Worm (Caenorhabditis elegans): ENCODE measurements around the gene C44B7.11.

Gene C44B7.11

DNA sequence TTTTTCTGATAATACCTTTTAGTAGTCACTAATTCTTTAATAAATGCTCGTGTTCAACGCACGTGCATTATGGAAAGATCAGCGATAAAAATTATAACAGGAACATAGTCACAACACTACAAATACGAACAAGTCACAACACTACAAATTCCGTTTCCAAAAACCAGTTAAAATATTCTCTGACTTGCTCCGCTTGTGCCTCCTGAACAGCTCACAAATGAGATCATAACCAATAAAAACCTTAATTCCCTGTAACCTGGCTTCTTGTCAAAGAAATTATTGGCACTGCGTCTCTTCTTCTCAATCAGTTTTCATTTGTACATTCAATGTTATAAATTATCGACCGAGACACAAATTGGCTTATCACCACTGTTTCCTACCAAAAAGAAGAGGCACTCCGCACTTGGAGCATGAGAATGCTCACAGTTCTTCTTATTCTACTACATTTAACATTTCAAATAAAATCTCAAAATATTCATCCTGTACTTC is 22.1 kb upstream of the C44B7.11 start, which contains the start of gene B0252.1:
Gene B0252.1, plus strand, starts transcription at position 318 of the 489 bp plus-strand sequence.
- TF ChIP-seq nhr-80 (tag; optimal IDR thresholded peaks at IDR 0.05) (peak; percentile 77), F23B12.7 (tag; optimal IDR thresholded peaks at IDR 0.05; ENCODE audit: insufficient read depth) (no peak)

DNA sequence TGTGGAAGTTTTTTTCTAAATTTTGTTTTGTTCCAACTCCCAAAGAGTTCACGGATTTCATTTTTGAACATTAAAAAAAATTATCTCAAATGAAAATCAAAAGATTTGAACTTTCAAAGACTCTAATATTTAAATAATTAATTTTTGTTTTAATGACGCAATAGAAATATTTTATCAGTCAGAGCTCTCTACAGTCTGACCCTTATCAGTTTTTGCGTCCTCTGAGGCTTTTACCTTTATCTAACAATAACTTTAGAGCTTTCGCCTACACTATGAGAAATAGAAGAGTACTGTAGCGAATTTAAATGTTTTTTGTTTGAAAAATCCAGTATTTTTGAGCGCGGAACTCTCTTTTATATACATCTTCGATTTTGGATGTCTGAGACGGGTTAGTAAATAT is 21.5 kb upstream of the C44B7.11 start, which contains the start of gene B0252.5:
Gene B0252.5, minus strand, starts transcription at position 17 of the 400 bp plus-strand sequence.
- no peak for TF ChIP-seq T26A5.8 (tag; optimal IDR thresholded peaks at IDR 0.05)
- TF ChIP-seq let-526 (GFP tag; IDR thresholded peaks at IDR 0.05), result no peak
- no peak for TF ChIP-seq ceh-100 (GFP tag; IDR thresholded peaks at IDR 0.05)

DNA sequence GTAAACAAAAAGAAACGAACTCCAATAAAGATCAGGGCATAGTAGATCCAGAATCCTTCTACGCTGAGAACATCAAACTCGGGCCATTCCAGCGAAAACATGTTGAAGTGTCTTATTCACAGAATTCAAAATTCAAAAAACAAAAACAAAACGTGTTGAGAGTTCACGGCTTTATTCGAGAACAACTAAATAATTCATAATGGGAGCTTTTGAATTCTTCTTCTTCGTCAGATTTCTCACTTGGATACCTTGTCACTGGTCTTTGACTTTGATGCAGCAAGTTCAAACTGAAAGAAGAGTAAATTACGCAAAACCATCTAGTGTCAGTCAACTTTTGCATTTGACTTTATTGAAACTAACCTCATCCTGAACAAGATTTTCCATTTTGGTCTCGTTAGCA is 20.4 kb upstream of the C44B7.11 start, which contains the start of gene B0252.11:
Gene B0252.11, minus strand, starts transcription at position 101 of the 400 bp plus-strand sequence.
- no peak for TF ChIP-seq sptf-2 (GFP tag; optimal IDR thresholded peaks at IDR 0.05)
- no peak for TF ChIP-seq ztf-6 (GFP tag; IDR thresholded peaks at IDR 0.05)
- no peak for TF ChIP-seq nfya-1 (tag; optimal IDR thresholded peaks at IDR 0.05; ENCODE audit: borderline replicate concordance, insufficient read depth)
- no peak for TF ChIP-seq ztf-3 (GFP tag; optimal IDR thresholded peaks at IDR 0.05)
- no peak for TF ChIP-seq B0035.1 (tag; optimal IDR thresholded peaks at IDR 0.05)
- TF ChIP-seq lin-54 (GFP tag; optimal IDR thresholded peaks at IDR 0.05), result no peak
- no peak for TF ChIP-seq lag-1 (GFP tag; IDR thresholded peaks at IDR 0.05)
- no peak for TF ChIP-seq bed-1 (GFP tag; IDR thresholded peaks at IDR 0.05)
- no peak for TF ChIP-seq K11D2.4 (GFP tag; IDR thresholded peaks at IDR 0.05)
- TF ChIP-seq T26A5.8 (tag; optimal IDR thresholded peaks at IDR 0.05), result no peak
- TF ChIP-seq hlh-12 (tag; optimal IDR thresholded peaks at IDR 0.05), result no peak
- TF ChIP-seq let-607 (tag; optimal IDR thresholded peaks at IDR 0.05), result no peak

DNA sequence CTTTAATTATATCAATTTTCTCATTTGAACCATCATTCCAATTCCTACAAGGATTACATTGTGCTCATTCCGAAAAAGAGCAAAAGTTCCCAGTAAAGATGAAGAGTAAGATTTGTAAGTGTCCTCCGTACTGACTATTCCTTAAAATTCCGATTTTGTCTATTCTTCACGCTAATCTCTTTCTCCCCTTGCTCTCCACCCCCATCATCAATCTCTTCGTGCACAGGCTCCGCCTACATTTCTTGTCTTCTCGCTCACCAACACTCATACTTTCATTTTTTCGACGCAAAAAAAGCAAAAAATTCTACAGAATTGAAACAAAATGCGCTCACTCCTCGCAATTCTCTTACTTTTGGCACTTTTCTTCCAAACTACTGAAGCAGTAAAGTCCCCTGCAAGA is 18.5 kb upstream of the C44B7.11 start, which contains the start of gene B0252.8:
Gene B0252.8, plus strand, starts transcription at position 292 of the 400 bp plus-strand sequence.
- TF ChIP-seq lag-1 (GFP tag; IDR thresholded peaks at IDR 0.05) (no peak), ccch-3 (GFP tag; optimal IDR thresholded peaks at IDR 0.05) (no peak), lsy-27 (tag; optimal IDR thresholded peaks at IDR 0.05; ENCODE audit: borderline replicate concordance, insufficient read depth) (no peak)

- TF ChIP-seq F22D6.2 (tag; optimal IDR thresholded peaks at IDR 0.05) (peak; percentile 71), F57A8.1 (GFP tag; optimal IDR thresholded peaks at IDR 0.05) (no peak), mcd-1 (GFP tag; IDR thresholded peaks at IDR 0.05) (peak; percentile 84), rcor-1 (GFP tag; IDR thresholded peaks at IDR 0.05) (peak; percentile 72), ZK185.1 (tag; optimal IDR thresholded peaks at IDR 0.05; ENCODE audit: poor library complexity, severe bottlenecking) (peak; percentile 92), K11D2.4 (GFP tag; IDR thresholded peaks at IDR 0.05) (peak; percentile 60; the same call in 1 of the 2 replicates), bed-1 (GFP tag; IDR thresholded peaks at IDR 0.05) (0 out of 2 replicates have a peak, but pooled peaks have one; percentile 36), let-607 (tag; optimal IDR thresholded peaks at IDR 0.05) (peak in 1 of 2 experiments; percentile 57), F10E7.11 (tag; optimal IDR thresholded peaks at IDR 0.05) (peak; percentile 56), lin-54 (GFP tag; optimal IDR thresholded peaks at IDR 0.05) (peak; percentile 94), bed-2 (GFP tag; IDR thresholded peaks at IDR 0.05) (peak; percentile 82; the same call in 1 of the 2 replicates), Y67H2A.10 (GFP tag; conservative IDR thresholded peaks at IDR 0.05) (peak; percentile 55; the same call in 1 of the 2 replicates), mel-28 (tag; optimal IDR thresholded peaks at IDR 0.05; ENCODE audit: borderline replicate concordance) (no peak), ceh-27 (GFP tag; optimal IDR thresholded peaks at IDR 0.05) (peak; percentile 85), atf-7 (tag; optimal IDR thresholded peaks at IDR 0.05) (peak; percentile 21), ccch-3 (GFP tag; optimal IDR thresholded peaks at IDR 0.05) (peak; percentile 69), lin-35 (GFP tag; optimal IDR thresholded peaks at IDR 0.05) (peak in 2 of 3 experiments; percentile 42 to 94), attf-6 (GFP tag; IDR thresholded peaks at IDR 0.05) (no peak), mxl-1 (tag; optimal IDR thresholded peaks at IDR 0.05) (no peak), somi-1 (GFP tag; optimal IDR thresholded peaks at IDR 0.05) (no peak), him-1 (tag; optimal IDR thresholded peaks at IDR 0.05) (peak; percentile 73), rec-8 (tag; optimal IDR thresholded peaks at IDR 0.05) (peak; percentile 28 to 61), F39B2.1 (GFP tag; IDR thresholded peaks at IDR 0.05) (0 out of 2 replicates have a peak, but pooled peaks have one; percentile 53), egl-18 (GFP tag; IDR thresholded peaks at IDR 0.05) (0 out of 2 replicates have a peak, but pooled peaks have one; percentile 54), pbrm-1 (GFP tag; IDR thresholded peaks at IDR 0.05) (peak; percentile 72; the same call in 1 of the 2 replicates), let-526 (GFP tag; IDR thresholded peaks at IDR 0.05) (peak; percentile 86; the same call in 1 of the 2 replicates)
These were observed 16.0 kb upstream of the C44B7.11 start, which contains the start of gene cyn-10 for ce11 chrII:6913309-6913708. TSS of gene cyn-10 (minus strand) at chrII:6913365.
